Worm (Caenorhabditis elegans): Measurements from ENCODE around the gene acox-1.6.
A peak's percentile ranks its signal among the peaks of the same experiment; 100 is the strongest.

The acox-1.6 gene

ce11 chrX:15838496-15838948 is at the start of gene acox-1.6:
acox-1.6 (minus strand) TSS chrX:15838546.
- TF ChIP-seq W03F9.2 (tag; optimal IDR thresholded peaks at IDR 0.05) (no peak), him-1 (tag; optimal IDR thresholded peaks at IDR 0.05) (no peak), dao-5 (tag; optimal IDR thresholded peaks at IDR 0.05) (no peak)

ce11 chrX:15887989-15888388 is 49.6 kb upstream of the acox-1.6 start:
- TF ChIP-seq him-1 (tag; optimal IDR thresholded peaks at IDR 0.05): no peak
- TF ChIP-seq dao-5 (tag; optimal IDR thresholded peaks at IDR 0.05): no peak
- no peak for TF ChIP-seq W03F9.2 (tag; optimal IDR thresholded peaks at IDR 0.05)

- TF ChIP-seq W03F9.2 (tag; optimal IDR thresholded peaks at IDR 0.05): no peak
- TF ChIP-seq dao-5 (tag; optimal IDR thresholded peaks at IDR 0.05): no peak
- TF ChIP-seq him-1 (tag; optimal IDR thresholded peaks at IDR 0.05): no peak
Observed at ce11 chrX:15887495-15887894, 49.1 kb upstream of the acox-1.6 start, which contains the start of gene F53H4.3. F53H4.3 (minus strand) TSS chrX:15887595.

- TF ChIP-seq him-1 (tag; optimal IDR thresholded peaks at IDR 0.05) (no peak), W03F9.2 (tag; optimal IDR thresholded peaks at IDR 0.05) (no peak)
Observed at ce11 chrX:15884478-15884877, 46.1 kb upstream of the acox-1.6 start.

- TF ChIP-seq W03F9.2 (tag; optimal IDR thresholded peaks at IDR 0.05) (no peak), him-1 (tag; optimal IDR thresholded peaks at IDR 0.05) (no peak), dao-5 (tag; optimal IDR thresholded peaks at IDR 0.05) (no peak)
Observed at ce11 chrX:15881027-15881426, 42.7 kb upstream of the acox-1.6 start.

- TF ChIP-seq W03F9.2 (tag; optimal IDR thresholded peaks at IDR 0.05) (no peak), dao-5 (tag; optimal IDR thresholded peaks at IDR 0.05) (no peak), him-1 (tag; optimal IDR thresholded peaks at IDR 0.05) (no peak)
Observed at ce11 chrX:15878785-15879184, 40.4 kb upstream of the acox-1.6 start, which contains the start of gene gmeb-2. gmeb-2 (plus strand) TSS chrX:15879085.

- TF ChIP-seq W03F9.2 (tag; optimal IDR thresholded peaks at IDR 0.05) (no peak), him-1 (tag; optimal IDR thresholded peaks at IDR 0.05) (no peak), dao-5 (tag; optimal IDR thresholded peaks at IDR 0.05) (no peak)
Observed at ce11 chrX:15876936-15877335, 38.6 kb upstream of the acox-1.6 start.

ce11 chrX:15869589-15869988 is 31.2 kb upstream of the acox-1.6 start:
- TF ChIP-seq dao-5 (tag; optimal IDR thresholded peaks at IDR 0.05): no peak

ce11 chrX:15865868-15866555 is 27.7 kb upstream of the acox-1.6 start, which contains the start of the genes csb-1 and F53H4.4:
csb-1 (minus strand) TSS chrX:15865918.
F53H4.4 (plus strand) TSS chrX:15866387.
- no peak for TF ChIP-seq him-1 (tag; optimal IDR thresholded peaks at IDR 0.05)
- peak; percentile 76 for TF ChIP-seq W03F9.2 (tag; optimal IDR thresholded peaks at IDR 0.05)
- TF ChIP-seq dao-5 (tag; optimal IDR thresholded peaks at IDR 0.05): no peak

ce11 chrX:15860556-15861008 is 22.2 kb upstream of the acox-1.6 start, which contains the start of gene F53H4.6:
F53H4.6 (minus strand) TSS chrX:15860606.
- no peak for TF ChIP-seq W03F9.2 (tag; optimal IDR thresholded peaks at IDR 0.05)
- no peak for TF ChIP-seq him-1 (tag; optimal IDR thresholded peaks at IDR 0.05)
- TF ChIP-seq dao-5 (tag; optimal IDR thresholded peaks at IDR 0.05): no peak

ce11 chrX:15856853-15857252 is 18.5 kb upstream of the acox-1.6 start, which contains the start of gene F53H4.2:
F53H4.2 (plus strand) TSS chrX:15857153.
- TF ChIP-seq dao-5 (tag; optimal IDR thresholded peaks at IDR 0.05) (no peak), him-1 (tag; optimal IDR thresholded peaks at IDR 0.05) (no peak), W03F9.2 (tag; optimal IDR thresholded peaks at IDR 0.05) (no peak)

- TF ChIP-seq him-1 (tag; optimal IDR thresholded peaks at IDR 0.05) (no peak), dao-5 (tag; optimal IDR thresholded peaks at IDR 0.05) (no peak), W03F9.2 (tag; optimal IDR thresholded peaks at IDR 0.05) (no peak)
Observed at ce11 chrX:15851013-15851412, 12.7 kb upstream of the acox-1.6 start.

- no peak for TF ChIP-seq dao-5 (tag; optimal IDR thresholded peaks at IDR 0.05)
- TF ChIP-seq him-1 (tag; optimal IDR thresholded peaks at IDR 0.05): peak; percentile 62
- TF ChIP-seq W03F9.2 (tag; optimal IDR thresholded peaks at IDR 0.05): peak; percentile 11
Observed at ce11 chrX:15849397-15849935, 11.1 kb upstream of the acox-1.6 start, which contains the start of gene acl-1. acl-1 (plus strand) TSS chrX:15849885.

- TF ChIP-seq dao-5 (tag; optimal IDR thresholded peaks at IDR 0.05): no peak
Observed at ce11 chrX:15848867-15849266, 10.5 kb upstream of the acox-1.6 start.
